Fruit fly (Drosophila melanogaster) whole organism, embryonic: ENCODE data around the gene CG8675.

Experiments
- Ada2b ChIP-seq: fragments of 200-800 bp; sonication (Bioruptor generic); IDR thresholded peaks from 2 replicates; pipeline ENCODE4 v1.3.6; 2022; ENCODE audit warnings: missing biosample characterization, missing genetic modification characterization
- Blimp-1 ChIP-seq: fragments of 200-800 bp; sonication (Bioruptor generic); optimal IDR thresholded peaks from 3 replicates; lab custom pipeline; 2018; ENCODE audit warnings: missing biosample characterization, missing genetic modification characterization, mild to moderate bottlenecking, moderate library complexity, missing genetic modification reagents
- CG10654 ChIP-seq: fragments of 200-800 bp; sonication (Bioruptor generic); optimal IDR thresholded peaks from 2 replicates; lab custom pipeline; 2016; ENCODE audit warnings: missing biosample characterization, missing genetic modification characterization
- CG11398 ChIP-seq: fragments of 200-800 bp; sonication (Bioruptor generic); optimal IDR thresholded peaks from 2 replicates; lab custom pipeline; 2016; ENCODE audit warnings: missing biosample characterization, missing genetic modification characterization
- CG12155 ChIP-seq: fragments of 200-800 bp; sonication (Bioruptor generic); optimal IDR thresholded peaks from 3 replicates; lab custom pipeline; 2016; ENCODE audit warnings: missing biosample characterization, missing genetic modification characterization
- CG13775 ChIP-seq: fragments of 200-800 bp; sonication (Bioruptor generic); optimal IDR thresholded peaks from 3 replicates; lab custom pipeline; 2017; ENCODE audit warnings: missing biosample characterization, mild to moderate bottlenecking, missing genetic modification characterization
- CG14667 ChIP-seq: fragments of 200-800 bp; sonication (Bioruptor generic); IDR thresholded peaks from 2 replicates; pipeline ENCODE4 v1.3.6; 2022; ENCODE audit warnings: missing biosample characterization, missing genetic modification characterization
- CG1529 ChIP-seq: fragments of 200-800 bp; sonication (Bioruptor generic); optimal IDR thresholded peaks from 3 replicates; lab custom pipeline; 2018; ENCODE audit warnings: missing biosample characterization, missing genetic modification characterization
- CG1602 ChIP-seq: fragments of 200-800 bp; sonication (Bioruptor generic); optimal IDR thresholded peaks from 3 replicates; lab custom pipeline; 2016; ENCODE audit warnings: missing biosample characterization, missing genetic modification characterization
- CG16815 ChIP-seq: fragments of 200-800 bp; sonication (Bioruptor generic); optimal IDR thresholded peaks from 3 replicates; lab custom pipeline; 2017; ENCODE audit warnings: missing biosample characterization, mild to moderate bottlenecking, missing genetic modification characterization
- CG3407 ChIP-seq: fragments of 200-800 bp; sonication (Bioruptor generic); optimal IDR thresholded peaks from 2 replicates; lab custom pipeline; 2018; ENCODE audit warnings: missing biosample characterization, mild to moderate bottlenecking, missing genetic modification characterization
- CG4282 ChIP-seq: fragments of 200-800 bp; sonication (Bioruptor generic); optimal IDR thresholded peaks from 2 replicates; lab custom pipeline; 2016; ENCODE audit warnings: missing biosample characterization, missing genetic modification characterization
- CG6654 ChIP-seq: fragments of 200-800 bp; sonication (Bioruptor generic); optimal IDR thresholded peaks from 2 replicates; lab custom pipeline; 2017; ENCODE audit warnings: missing biosample characterization, mild to moderate bottlenecking, missing genetic modification characterization
- CG8089 ChIP-seq: fragments of 200-800 bp; sonication (Bioruptor generic); optimal IDR thresholded peaks from 3 replicates; lab custom pipeline; 2016; ENCODE audit warnings: missing biosample characterization, missing genetic modification characterization
- CG8359 ChIP-seq: fragments of 200-800 bp; sonication (Bioruptor generic); optimal IDR thresholded peaks from 2 replicates; lab custom pipeline; 2017; ENCODE audit warnings: missing biosample characterization, mild to moderate bottlenecking, missing genetic modification characterization, borderline replicate concordance
- CG9797 ChIP-seq: fragments of 200-800 bp; sonication (Bioruptor generic); optimal IDR thresholded peaks from 3 replicates; lab custom pipeline; 2018; ENCODE audit warnings: missing biosample characterization, mild to moderate bottlenecking, missing genetic modification characterization
- CG9817 ChIP-seq: fragments of 200-800 bp; sonication (Bioruptor generic); optimal IDR thresholded peaks from 2 replicates; lab custom pipeline; 2018; ENCODE audit warnings: missing biosample characterization, mild to moderate bottlenecking, missing genetic modification characterization, moderate library complexity
- CHES-1-like ChIP-seq: fragments of 200-800 bp; sonication (Bioruptor generic); optimal IDR thresholded peaks from 2 replicates; lab custom pipeline; 2016; ENCODE audit warnings: missing biosample characterization, missing genetic modification characterization
- Chrac-16 ChIP-seq: fragments of 200-800 bp; sonication (Bioruptor generic); optimal IDR thresholded peaks from 3 replicates; lab custom pipeline; 2016; ENCODE audit warnings: missing biosample characterization, missing genetic modification characterization
- H2.0 ChIP-seq: fragments of 200-800 bp; sonication (Bioruptor generic); IDR thresholded peaks from 2 replicates; pipeline ENCODE4 v1.3.6; 2022; ENCODE audit warnings: missing biosample characterization, missing genetic modification characterization
- Lim3 ChIP-seq: fragments of 200-800 bp; sonication (Bioruptor generic); IDR thresholded peaks from 2 replicates; pipeline ENCODE4 v1.3.6; 2022; ENCODE audit warnings: missing biosample characterization, missing genetic modification characterization
- MESR4 ChIP-seq: fragments of 200-800 bp; sonication (Bioruptor generic); optimal IDR thresholded peaks from 2 replicates; lab custom pipeline; 2018; ENCODE audit warnings: missing biosample characterization, mild to moderate bottlenecking, missing genetic modification characterization, moderate library complexity
- NC2β ChIP-seq: fragments of 200-800 bp; sonication (Bioruptor generic); optimal IDR thresholded peaks from 2 replicates; lab custom pipeline; 2016; ENCODE audit warnings: missing biosample characterization, missing genetic modification characterization
- Sry-β ChIP-seq: fragments of 200-800 bp; sonication (Bioruptor generic); optimal IDR thresholded peaks from 2 replicates; lab custom pipeline; 2018; ENCODE audit warnings: missing biosample characterization, mild to moderate bottlenecking, missing genetic modification characterization, moderate library complexity
- al ChIP-seq: fragments of 200-800 bp; sonication (Bioruptor generic); IDR thresholded peaks from 2 replicates; pipeline ENCODE4 v1.3.6; 2022; ENCODE audit warnings: missing biosample characterization, missing genetic modification characterization
- amos ChIP-seq: fragments of 200-800 bp; sonication (Bioruptor generic); IDR thresholded peaks from 2 replicates; pipeline ENCODE4 v1.3.6; 2022; ENCODE audit warnings: missing biosample characterization, missing genetic modification characterization; ENCODE audit not compliant: partially characterized antibody
- btn ChIP-seq: fragments of 200-800 bp; sonication (Bioruptor generic); optimal IDR thresholded peaks from 2 replicates; lab custom pipeline; 2016; ENCODE audit warnings: missing biosample characterization, missing genetic modification characterization
- ci ChIP-seq: fragments of 200-800 bp; sonication (Bioruptor generic); IDR thresholded peaks from 3 replicates; pipeline ENCODE4 v1.3.6; 2022; ENCODE audit warnings: missing biosample characterization, missing genetic modification characterization
- dm ChIP-seq: fragments of 200-800 bp; sonication (Bioruptor generic); optimal IDR thresholded peaks from 3 replicates; lab custom pipeline; 2016; ENCODE audit warnings: missing biosample characterization, missing genetic modification characterization
- eyg ChIP-seq: fragments of 200-800 bp; sonication (Bioruptor generic); optimal IDR thresholded peaks from 3 replicates; lab custom pipeline; 2016; ENCODE audit warnings: missing biosample characterization, missing genetic modification characterization
- fu2 ChIP-seq: fragments of 200-800 bp; sonication (Bioruptor generic); optimal IDR thresholded peaks from 2 replicates; lab custom pipeline; 2016; ENCODE audit warnings: missing biosample characterization, missing genetic modification characterization
- hbn ChIP-seq: fragments of 200-800 bp; sonication (Bioruptor generic); IDR thresholded peaks from 2 replicates; pipeline ENCODE4 v1.3.6; 2022; ENCODE audit warnings: missing biosample characterization, missing genetic modification characterization; ENCODE audit not compliant: partially characterized antibody
- her ChIP-seq: fragments of 200-800 bp; sonication (Bioruptor generic); optimal IDR thresholded peaks from 2 replicates; lab custom pipeline; 2016; ENCODE audit warnings: missing biosample characterization, missing genetic modification characterization
- jigr1 ChIP-seq: fragments of 200-800 bp; sonication (Bioruptor generic); IDR thresholded peaks from 3 replicates; pipeline ENCODE4 v1.3.6; 2022; ENCODE audit warnings: missing biosample characterization, missing genetic modification characterization
- kah ChIP-seq: fragments of 200-800 bp; sonication (Bioruptor generic); optimal IDR thresholded peaks from 2 replicates; lab custom pipeline; 2018; ENCODE audit warnings: missing biosample characterization, mild to moderate bottlenecking, missing genetic modification characterization
- knrl ChIP-seq: fragments of 200-800 bp; sonication (Bioruptor generic); IDR thresholded peaks from 3 replicates; pipeline ENCODE4 v1.3.6; 2022; ENCODE audit warnings: missing biosample characterization, missing genetic modification characterization; ENCODE audit not compliant: partially characterized antibody
- odd ChIP-seq: fragments of 200-800 bp; sonication (Bioruptor generic); optimal IDR thresholded peaks from 2 replicates; lab custom pipeline; 2017; ENCODE audit warnings: missing biosample characterization, mild to moderate bottlenecking, missing genetic modification characterization
- otp ChIP-seq: fragments of 200-800 bp; sonication (Bioruptor generic); IDR thresholded peaks from 3 replicates; pipeline ENCODE4, ENCODE4 v1.3.6; 2022; ENCODE audit warnings: missing biosample characterization, missing genetic modification characterization
- pfk ChIP-seq: fragments of 200-800 bp; sonication (Bioruptor generic); optimal IDR thresholded peaks from 2 replicates; lab custom pipeline; 2018; ENCODE audit warnings: missing biosample characterization, mild to moderate bottlenecking, missing genetic modification characterization, moderate library complexity
- prd ChIP-seq, 3 experiments: fragments of >200 bp in 2 of 3; fragments of 200-800 bp in 1 of 3; sonication (Bioruptor generic) in 1 of 3; optimal IDR thresholded peaks in 2 of 3; IDR thresholded peaks in 1 of 3; 2 replicates in 2 of 3; 3 replicates in 1 of 3; pipeline versions ENCODE4 v1.3.6 to Lab custom; 2017 to 2022; ENCODE audit warnings: missing biosample characterization in 1 of 3, missing genetic modification characterization in 1 of 3
- pum ChIP-seq: fragments of 200-800 bp; sonication (Bioruptor generic); optimal IDR thresholded peaks from 2 replicates; lab custom pipeline; 2016; ENCODE audit warnings: missing biosample characterization, missing genetic modification characterization
- salm ChIP-seq: fragments of 200-800 bp; sonication (Bioruptor generic); optimal IDR thresholded peaks from 2 replicates; lab custom pipeline; 2018; ENCODE audit warnings: missing biosample characterization, mild to moderate bottlenecking, missing genetic modification characterization
- sd ChIP-seq: fragments of 200-800 bp; sonication (Bioruptor generic); optimal IDR thresholded peaks from 3 replicates; lab custom pipeline; 2018; ENCODE audit warnings: missing biosample characterization, mild to moderate bottlenecking, missing genetic modification characterization, moderate library complexity
- sqz ChIP-seq: fragments of 200-800 bp; sonication (Bioruptor generic); optimal IDR thresholded peaks from 3 replicates; lab custom pipeline; 2018; ENCODE audit warnings: missing biosample characterization, mild to moderate bottlenecking, missing genetic modification characterization
- sr ChIP-seq: fragments of 200-800 bp; sonication (Bioruptor generic); IDR thresholded peaks from 3 replicates; pipeline ENCODE4 v1.3.6; 2022; ENCODE audit warnings: missing biosample characterization, missing genetic modification characterization
- tin ChIP-seq: fragments of 200-800 bp; sonication (Bioruptor generic); optimal IDR thresholded peaks from 3 replicates; lab custom pipeline; 2016; ENCODE audit warnings: missing biosample characterization, missing genetic modification characterization
- twi ChIP-seq: fragments of 200-800 bp; optimal IDR thresholded peaks from 2 replicates; lab custom pipeline; 2019; ENCODE audit warnings: missing biosample characterization, mild to moderate bottlenecking, missing genetic modification characterization, moderate library complexity
- unc-4 ChIP-seq: fragments of 200-800 bp; sonication (Bioruptor generic); IDR thresholded peaks from 2 replicates; pipeline ENCODE4 v1.3.6; 2022; ENCODE audit warnings: missing biosample characterization, missing genetic modification characterization; ENCODE audit not compliant: partially characterized antibody
- usp ChIP-seq: fragments of >200 bp; optimal IDR thresholded peaks from 2 replicates; lab custom pipeline; 2017; ENCODE audit warnings: missing biosample characterization, missing genetic modification characterization

Gene CG8675

dm6 chrX:17292050-17292730 lies 42.9 kb upstream of the CG8675 start (continued):
- TF ChIP-seq eyg (GFP tag; lab: Kevin White, UChicago) (no peak), Sry-β (GFP tag; lab: Kevin White, UChicago) (no peak), prd (optimal IDR thresholded peaks at IDR 0.05; lab: Kevin White, UChicago) (no peak), prd (GFP tag; IDR thresholded peaks at IDR 0.05; lab: Robert Waterston, UW) (peak; percentile 55; the same call in 1 of the 3 replicates), dm (GFP tag; lab: Kevin White, UChicago) (no peak), Blimp-1 (GFP tag; lab: Kevin White, UChicago) (peak; percentile 64), knrl (GFP tag; lab: Robert Waterston, UW) (no peak), CG3407 (no peak), CG1602 (peak; percentile 45), twi (tag; lab: Kevin White, UChicago) (peak; percentile 32), CG9797 (GFP tag; lab: Kevin White, UChicago) (no peak), sd (tag; lab: Kevin White, UChicago) (peak; percentile 28), Ada2b (peak; percentile 36; the same call in 1 of the 2 replicates), otp (no peak), NC2β (GFP tag; lab: Kevin White, UChicago) (no peak), hbn (GFP tag; lab: Robert Waterston, UW) (no peak), CHES-1-like (peak; percentile 25), CG6654 (GFP tag; lab: Kevin White, UChicago) (no peak), usp (no peak), sqz (GFP tag; lab: Kevin White, UChicago) (peak; percentile 39), unc-4 (GFP tag; lab: Robert Waterston, UW) (no peak), CG9817 (tag; lab: Kevin White, UChicago) (peak; percentile 66), odd (GFP tag; lab: Kevin White, UChicago) (peak; percentile 63), CG8089 (GFP tag; lab: Kevin White, UChicago) (no peak), H2.0 (GFP tag; lab: Robert Waterston, UW) (peak; percentile 32; the same call in 1 of the 2 replicates), fu2 (GFP tag; lab: Kevin White, UChicago) (peak; percentile 28), Chrac-16 (GFP tag; lab: Kevin White, UChicago) (peak; percentile 36), CG14667 (no peak), kah (peak; percentile 50), CG1529 (GFP tag; lab: Kevin White, UChicago) (peak; percentile 51), CG11398 (no peak), CG13775 (GFP tag; lab: Kevin White, UChicago) (peak; percentile 53), amos (GFP tag; lab: Robert Waterston, UW) (no peak), ci (GFP tag; lab: Robert Waterston, UW) (peak; percentile 79; the same call in 2 of the 3 replicates), CG16815 (GFP tag; lab: Kevin White, UChicago) (peak; percentile 18), pfk (GFP tag; lab: Kevin White, UChicago) (no peak), Lim3 (GFP tag; lab: Robert Waterston, UW) (no peak), tin (GFP tag; lab: Kevin White, UChicago) (peak; percentile 47), salm (tag; lab: Kevin White, UChicago) (peak; percentile 58), pum (GFP tag; lab: Kevin White, UChicago) (peak; percentile 33), her (GFP tag; lab: Kevin White, UChicago) (peak; percentile 15), MESR4 (GFP tag; lab: Kevin White, UChicago) (no peak), al (peak; percentile 36; the same call in 1 of the 2 replicates), CG12155 (GFP tag; lab: Kevin White, UChicago) (peak; percentile 60), CG8359 (peak; percentile 50), btn (GFP tag; lab: Kevin White, UChicago) (no peak), jigr1 (no peak), CG4282 (GFP tag; lab: Kevin White, UChicago) (no peak), sr (GFP tag; lab: Robert Waterston, UW) (no peak; the same call in 2 of the 3 replicates), CG10654 (GFP tag; lab: Kevin White, UChicago) (peak; percentile 39)
